Worm (Caenorhabditis elegans) whole organism, early embryonic: ENCODE data around the gene gst-19.

Experiments
- B0310.2 ChIP-seq: sonication (generic microtip); optimal IDR thresholded peaks from 2 replicates; lab custom pipeline; 2016; ENCODE audit warnings: mild to moderate bottlenecking, missing genetic modification characterization, missing compliant biosample characterization
- F13C5.2 ChIP-seq: sonication (generic microtip); optimal IDR thresholded peaks from 2 replicates; lab custom pipeline; 2017; ENCODE audit warnings: mild to moderate bottlenecking, missing genetic modification characterization, inconsistent platforms, missing compliant biosample characterization
- aly-1 ChIP-seq: sonication (generic microtip); optimal IDR thresholded peaks from 2 replicates; lab custom pipeline; 2016; ENCODE audit warnings: missing genetic modification characterization, missing compliant biosample characterization
- ama-1 ChIP-seq: fragments of 150-350 bp; optimal IDR thresholded peaks from 2 replicates; lab custom pipeline; 2014
- ceh-13 ChIP-seq: fragments of 200-800 bp; sonication (Bioruptor generic); optimal IDR thresholded peaks from 2 replicates; lab custom pipeline; 2018; ENCODE audit warnings: mild to moderate bottlenecking, missing genetic modification characterization, missing compliant biosample characterization
- ceh-36 ChIP-seq: sonication (generic microtip); optimal IDR thresholded peaks from 2 replicates; lab custom pipeline; 2016; ENCODE audit warnings: missing genetic modification characterization, inconsistent platforms, missing compliant biosample characterization
- ets-7 ChIP-seq: sonication (generic microtip); optimal IDR thresholded peaks from 2 replicates; lab custom pipeline; 2016; ENCODE audit warnings: missing genotype, missing genetic modification characterization, missing compliant biosample characterization
- flt-1 ChIP-seq: fragments of 200-800 bp; sonication (Bioruptor generic); IDR thresholded peaks from 2 replicates; pipeline ENCODE4 v1.3.6; 2022; ENCODE audit warnings: missing genetic modification characterization, missing compliant biosample characterization
- hmbx-1 ChIP-seq: sonication (generic microtip); optimal IDR thresholded peaks from 2 replicates; lab custom pipeline; 2016; ENCODE audit warnings: mild to moderate bottlenecking, missing genetic modification characterization, missing compliant biosample characterization
- hmg-4 ChIP-seq: fragments of 200-800 bp; sonication (Bioruptor generic); optimal IDR thresholded peaks from 2 replicates; lab custom pipeline; 2018; ENCODE audit warnings: mild to moderate bottlenecking, missing genetic modification characterization, missing compliant biosample characterization
- hnd-1 ChIP-seq: sonication (generic microtip); optimal IDR thresholded peaks from 2 replicates; lab custom pipeline; 2016; ENCODE audit warnings: missing genetic modification characterization, missing compliant biosample characterization
- pes-1 ChIP-seq: fragments of 200-800 bp; sonication (Bioruptor generic); IDR thresholded peaks from 2 replicates; pipeline ENCODE4 v1.3.6; 2022; ENCODE audit warnings: missing genetic modification reagents, missing genetic modification characterization, missing compliant biosample characterization
- scrt-1 ChIP-seq: fragments of 200-800 bp; sonication (Bioruptor generic); IDR thresholded peaks from 2 replicates; pipeline ENCODE4 v1.3.6; 2022; ENCODE audit warnings: missing genetic modification characterization, missing compliant biosample characterization
- sea-1 ChIP-seq: fragments of 200-800 bp; sonication (Bioruptor generic); conservative IDR thresholded peaks from 2 replicates; pipeline ENCODE4 v1.3.6; 2022; ENCODE audit warnings: missing genetic modification characterization, missing compliant biosample characterization
- tbx-11 ChIP-seq: fragments of 200-800 bp; sonication (Bioruptor generic); IDR thresholded peaks from 2 replicates; pipeline ENCODE4 v1.3.6; 2022; ENCODE audit warnings: missing genetic modification characterization, missing compliant biosample characterization
- tbx-37 ChIP-seq: fragments of 200-800 bp; sonication (Bioruptor generic); conservative IDR thresholded peaks from 2 replicates; pipeline ENCODE4 v1.3.6; 2022; ENCODE audit warnings: missing genetic modification reagents, missing genetic modification characterization, missing compliant biosample characterization
- tra-4 ChIP-seq: sonication (generic microtip); optimal IDR thresholded peaks from 2 replicates; lab custom pipeline; 2017; ENCODE audit warnings: missing genetic modification characterization, missing compliant biosample characterization

The gst-19 gene

DNA sequence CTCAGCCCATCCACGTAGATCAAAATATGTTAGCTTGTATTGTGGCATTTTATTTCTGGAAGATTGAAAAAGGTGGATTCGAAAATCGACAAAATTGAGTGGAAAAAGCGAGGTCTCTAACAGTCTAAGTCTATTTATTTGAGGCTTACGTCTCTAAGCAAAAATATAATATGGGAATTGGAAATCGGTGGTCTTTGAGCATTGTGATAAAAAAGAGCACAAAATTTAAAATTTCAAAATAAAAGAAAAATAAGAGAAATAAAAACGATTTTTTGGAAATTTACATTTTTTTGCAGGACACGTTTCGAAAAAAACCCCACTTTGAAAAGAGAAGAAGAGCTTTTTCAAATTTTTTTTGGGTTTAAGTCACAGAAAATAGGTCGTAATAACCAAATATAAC lies 13.8 kb downstream of the gst-19 start, which contains the start of gene gst-15:
gst-15 (minus strand) TSS at position 101 of the 400 bp plus-strand sequence.
- TF ChIP-seq tra-4 (tag; lab: Kevin White, UChicago) (no peak), hnd-1 (tag; lab: Kevin White, UChicago) (no peak), F13C5.2 (tag; lab: Kevin White, UChicago) (no peak), tbx-11 (GFP tag; lab: Robert Waterston, UW) (no peak), hmbx-1 (tag; lab: Kevin White, UChicago) (no peak), aly-1 (tag; lab: Kevin White, UChicago) (no peak), B0310.2 (tag; lab: Kevin White, UChicago) (no peak), tbx-37 (no peak), ceh-36 (tag; lab: Kevin White, UChicago) (no peak), ceh-13 (no peak), pes-1 (GFP tag; lab: Robert Waterston, UW) (no peak), hmg-4 (GFP tag; lab: Kevin White, UChicago) (no peak), sea-1 (GFP tag; lab: Robert Waterston, UW) (no peak), ama-1 (lab: Kevin White, UChicago) (no peak), scrt-1 (GFP tag; lab: Robert Waterston, UW) (no peak), flt-1 (GFP tag; lab: Robert Waterston, UW) (no peak), ets-7 (tag; lab: Kevin White, UChicago) (no peak)

DNA sequence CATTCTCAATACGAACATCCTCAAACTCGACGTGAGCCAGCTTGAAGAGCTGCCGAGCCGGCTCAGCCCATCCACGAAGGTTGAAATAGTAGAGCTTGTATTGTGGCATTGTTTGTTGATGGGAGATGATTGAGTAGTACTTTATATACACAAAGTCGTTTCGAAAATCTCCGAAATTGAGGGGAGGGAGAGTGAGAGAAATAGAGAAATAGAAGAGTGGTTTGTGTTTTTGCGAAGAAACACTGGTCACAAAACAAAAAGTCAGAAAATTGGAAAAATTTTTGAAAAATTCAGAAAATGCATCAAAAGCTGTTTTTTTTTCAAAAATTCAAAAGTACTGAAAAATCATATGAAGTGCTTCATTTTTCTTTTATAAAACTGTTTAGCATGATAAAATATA lies 15.8 kb downstream of the gst-19 start, which contains the start of gene gst-24:
gst-24 (minus strand) TSS at position 181 of the 400 bp plus-strand sequence.
- TF ChIP-seq tbx-11 (GFP tag; lab: Robert Waterston, UW) (no peak), tbx-37 (no peak), ets-7 (tag; lab: Kevin White, UChicago) (no peak), ama-1 (lab: Kevin White, UChicago) (no peak), hmbx-1 (tag; lab: Kevin White, UChicago) (no peak), tra-4 (tag; lab: Kevin White, UChicago) (no peak), flt-1 (GFP tag; lab: Robert Waterston, UW) (no peak), hnd-1 (tag; lab: Kevin White, UChicago) (no peak), sea-1 (GFP tag; lab: Robert Waterston, UW) (no peak)

DNA sequence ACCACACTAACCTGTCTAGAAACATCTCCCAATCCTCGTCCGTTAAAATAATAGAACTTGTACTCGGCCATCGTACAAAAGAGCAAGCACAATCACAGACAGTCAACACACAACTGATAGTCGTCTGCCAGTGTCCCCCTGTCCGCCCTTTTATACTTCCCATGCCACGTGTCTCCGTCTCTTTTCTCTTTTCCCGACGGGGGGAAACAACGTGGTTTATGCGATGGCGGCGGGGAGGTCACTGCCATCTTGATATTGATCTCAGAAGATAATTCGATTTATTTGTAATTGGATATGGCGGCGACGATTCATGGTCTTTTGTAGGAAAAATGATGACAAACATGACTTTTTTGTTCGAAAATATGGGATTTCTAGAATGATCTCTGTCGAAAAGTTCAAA lies 17.3 kb downstream of the gst-19 start, which contains the start of gene gst-20:
gst-20 (minus strand) TSS at position 170 of the 400 bp plus-strand sequence.
- TF ChIP-seq tbx-37: no peak

DNA sequence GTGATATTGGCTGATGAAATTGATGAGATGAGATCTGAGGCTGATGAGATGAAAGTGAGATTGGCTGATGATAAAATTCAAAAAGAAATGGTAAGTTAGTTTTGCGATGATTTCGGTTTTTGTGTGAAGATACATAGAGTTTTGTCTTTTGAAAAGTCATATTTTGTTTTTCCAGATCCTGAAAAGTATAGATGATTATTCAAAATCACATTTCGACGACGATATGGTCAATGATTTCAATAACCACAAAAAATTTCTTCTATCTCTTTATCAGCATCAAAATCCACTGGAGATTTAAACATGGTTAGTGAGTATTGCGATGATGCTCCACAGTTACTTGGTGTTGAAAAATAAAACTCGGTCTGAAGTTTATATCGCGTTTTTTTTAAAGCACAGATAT lies 26.0 kb downstream of the gst-19 start, which contains the start of gene csp-1:
csp-1 (plus strand) TSS at position 301 of the 400 bp plus-strand sequence.
- no peak for TF ChIP-seq hmbx-1 (tag; lab: Kevin White, UChicago)

DNA sequence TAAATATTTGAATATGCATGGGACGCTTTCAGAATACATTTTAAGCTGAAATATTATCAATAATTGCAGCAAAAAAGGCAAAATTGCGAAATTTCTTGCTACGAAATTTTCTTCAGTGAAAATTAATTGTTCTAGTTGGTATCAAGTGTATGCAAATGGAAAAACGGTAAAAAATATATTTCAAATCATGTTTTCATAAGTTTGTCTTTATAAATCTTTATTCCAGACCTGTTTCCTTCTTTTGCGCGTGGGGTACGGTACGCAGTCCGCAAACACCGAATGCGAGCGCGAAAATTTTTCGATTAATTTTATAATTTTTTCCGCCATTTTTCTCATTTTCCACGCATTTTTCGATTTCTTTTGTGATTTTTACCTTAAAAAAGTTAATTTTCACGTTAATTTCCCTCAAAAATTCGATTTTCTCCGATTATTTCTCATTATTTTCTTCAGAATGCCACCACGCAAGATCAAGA lies 30.4 kb downstream of the gst-19 start, which contains the start of the genes fbxc-23 and csc-1:
fbxc-23 (minus strand) TSS at position 51 of the 473 bp plus-strand sequence.
csc-1 (plus strand) TSS at position 451 of the 473 bp plus-strand sequence.
- TF ChIP-seq F13C5.2 (tag; lab: Kevin White, UChicago) (peak; percentile 49), aly-1 (tag; lab: Kevin White, UChicago) (no peak)

DNA sequence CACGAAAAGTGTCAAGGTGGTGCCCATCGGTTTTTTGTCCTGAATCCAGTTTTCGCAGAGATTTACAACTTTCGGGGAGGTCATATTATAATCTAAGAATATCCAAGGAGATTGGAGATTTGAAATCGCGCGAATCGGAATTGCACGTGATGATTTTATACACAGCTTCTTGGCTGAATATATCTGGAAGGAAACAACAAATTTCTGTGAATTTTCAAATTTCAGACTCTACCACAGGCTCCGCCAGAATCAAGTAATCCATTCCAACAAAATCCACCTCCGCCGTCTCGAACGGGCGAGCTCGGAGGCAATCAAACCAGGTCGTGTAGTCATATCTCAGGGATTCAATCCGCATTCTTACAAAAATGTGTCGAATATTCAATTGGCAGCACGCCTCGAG lies 31.7 kb downstream of the gst-19 start:
- TF ChIP-seq pes-1 (GFP tag; lab: Robert Waterston, UW): no peak
- TF ChIP-seq sea-1 (GFP tag; lab: Robert Waterston, UW): no peak

DNA sequence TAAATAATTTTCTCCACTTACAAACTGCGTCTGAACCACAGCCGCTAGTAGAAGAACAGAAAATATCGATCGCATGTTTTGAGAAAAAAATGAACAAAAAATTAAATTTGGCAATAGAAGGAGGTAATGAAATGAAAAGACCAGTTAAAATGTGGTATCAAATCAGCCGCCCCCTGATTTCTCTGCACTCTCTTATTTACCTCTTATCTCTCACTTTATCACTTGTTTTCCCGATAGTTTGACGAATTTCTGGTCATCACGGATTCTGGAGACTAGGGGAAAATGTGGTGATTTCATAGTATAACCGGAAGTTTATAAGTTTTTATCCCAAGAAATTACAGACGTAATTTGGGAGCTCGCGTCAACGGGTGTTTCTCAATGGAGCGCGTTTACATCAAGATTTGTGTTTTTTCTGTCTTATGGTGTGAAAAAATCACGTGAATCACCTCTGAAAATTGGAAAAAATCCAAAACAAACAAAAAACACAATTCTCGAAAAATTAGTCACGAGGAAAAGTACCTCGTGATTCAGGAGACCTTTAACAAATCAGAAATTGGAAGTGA lies 33.2 kb downstream of the gst-19 start, which contains the start of gene clec-146:
clec-146 (minus strand) TSS at position 116 of the 563 bp plus-strand sequence.
- TF ChIP-seq tbx-37 (no peak), hmbx-1 (tag; lab: Kevin White, UChicago) (no peak), hmg-4 (GFP tag; lab: Kevin White, UChicago) (no peak), aly-1 (tag; lab: Kevin White, UChicago) (no peak), sea-1 (GFP tag; lab: Robert Waterston, UW) (no peak), hnd-1 (tag; lab: Kevin White, UChicago) (no peak)

DNA sequence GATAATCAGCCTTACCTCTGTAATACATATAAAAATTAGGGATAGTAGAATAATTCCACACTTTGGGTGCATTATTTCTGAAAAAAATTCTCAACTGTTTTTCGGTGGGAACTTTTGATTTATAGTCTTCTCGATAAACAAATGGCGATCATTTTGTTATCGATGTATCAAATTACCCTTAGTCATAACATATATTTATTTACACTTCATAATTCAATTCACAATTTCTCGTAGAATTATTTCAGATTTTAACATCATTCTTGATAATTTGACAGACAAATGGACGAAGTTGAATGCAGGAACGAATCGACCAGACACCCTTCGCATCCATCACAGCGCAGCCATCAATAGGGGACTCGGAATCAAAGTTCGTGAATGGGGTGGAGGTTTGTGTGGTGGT lies 36.5 kb downstream of the gst-19 start, which contains the start of gene clec-145:
clec-145 (minus strand) TSS at position 101 of the 400 bp plus-strand sequence.
- TF ChIP-seq aly-1 (tag; lab: Kevin White, UChicago) (no peak), ets-7 (tag; lab: Kevin White, UChicago) (no peak), ceh-36 (tag; lab: Kevin White, UChicago) (no peak), ceh-13 (no peak), hmg-4 (GFP tag; lab: Kevin White, UChicago) (no peak), tbx-37 (no peak), scrt-1 (GFP tag; lab: Robert Waterston, UW) (no peak), hmbx-1 (tag; lab: Kevin White, UChicago) (no peak), flt-1 (GFP tag; lab: Robert Waterston, UW) (no peak), tra-4 (tag; lab: Kevin White, UChicago) (no peak), F13C5.2 (tag; lab: Kevin White, UChicago) (no peak), hnd-1 (tag; lab: Kevin White, UChicago) (no peak), B0310.2 (tag; lab: Kevin White, UChicago) (no peak), tbx-11 (GFP tag; lab: Robert Waterston, UW) (no peak), pes-1 (GFP tag; lab: Robert Waterston, UW) (no peak), sea-1 (GFP tag; lab: Robert Waterston, UW) (no peak), ama-1 (lab: Kevin White, UChicago) (no peak)
